Worm (Caenorhabditis elegans): Measurements from ENCODE around the gene clc-22.

The clc-22 gene

ce11 chrII:4000430-4000829, 4.6 kb upstream of the clc-22 start:
- no peak for TF ChIP-seq aly-2 (tag; optimal IDR thresholded peaks at IDR 0.05)
- TF ChIP-seq ztf-1 (GFP tag; conservative IDR thresholded peaks at IDR 0.05), result no peak
- no peak for TF ChIP-seq lsy-2 (tag; optimal IDR thresholded peaks at IDR 0.05)
- TF ChIP-seq lin-13 (GFP tag; optimal IDR thresholded peaks at IDR 0.05), result no peak

ce11 chrII:3999537-3999936, 3.7 kb upstream of the clc-22 start:
- no peak for TF ChIP-seq nhr-10 (tag; optimal IDR thresholded peaks at IDR 0.05)
- TF ChIP-seq ceh-16 (tag; optimal IDR thresholded peaks at IDR 0.05), result no peak
- no peak for TF ChIP-seq snpc-4 (tag; optimal IDR thresholded peaks at IDR 0.05)
- no peak for TF ChIP-seq ztf-4 (tag; optimal IDR thresholded peaks at IDR 0.05)
- no peak for TF ChIP-seq mbf-1 (tag; optimal IDR thresholded peaks at IDR 0.05)
- no peak for TF ChIP-seq ZK546.5 (tag; optimal IDR thresholded peaks at IDR 0.05)
- TF ChIP-seq Y55F3AM.14 (GFP tag; optimal IDR thresholded peaks at IDR 0.05), result no peak
- TF ChIP-seq lin-13 (GFP tag; optimal IDR thresholded peaks at IDR 0.05), result no peak
- no peak for TF ChIP-seq unc-39 (tag; optimal IDR thresholded peaks at IDR 0.05)
- TF ChIP-seq lin-39 (tag; optimal IDR thresholded peaks at IDR 0.05), result no peak
- TF ChIP-seq crh-2 (tag; optimal IDR thresholded peaks at IDR 0.05), result no peak

- TF ChIP-seq unc-55 (GFP tag; optimal IDR thresholded peaks at IDR 0.05) (no peak), lin-11 (tag; optimal IDR thresholded peaks at IDR 0.05) (no peak), skn-1 (tag; optimal IDR thresholded peaks at IDR 0.05) (no peak), ama-1 (optimal IDR thresholded peaks at IDR 0.05) (no peak), nhr-77 (tag; optimal IDR thresholded peaks at IDR 0.05) (no peak), nhr-129 (tag; optimal IDR thresholded peaks at IDR 0.05) (no peak), nhr-23 (tag; optimal IDR thresholded peaks at IDR 0.05) (no peak), lin-39 (tag; optimal IDR thresholded peaks at IDR 0.05) (no peak), nhr-6 (tag; optimal IDR thresholded peaks at IDR 0.05) (no peak), nhr-12 (tag; optimal IDR thresholded peaks at IDR 0.05) (no peak), egl-27 (tag; optimal IDR thresholded peaks at IDR 0.05) (no peak), ztf-11 (tag; optimal IDR thresholded peaks at IDR 0.05) (no peak)
Measured at ce11 chrII:3992660-3993245, 3.1 kb downstream of the clc-22 start, which contains the start of gene Y14H12A.1. TSS of gene Y14H12A.1 (plus strand) at chrII:3993195.

ce11 chrII:3992029-3992428, 3.8 kb downstream of the clc-22 start:
- no peak for TF ChIP-seq F13H6.1 (tag; optimal IDR thresholded peaks at IDR 0.05)
- TF ChIP-seq ceh-82 (tag; optimal IDR thresholded peaks at IDR 0.05), result no peak
- TF ChIP-seq ztf-11 (tag; optimal IDR thresholded peaks at IDR 0.05), result no peak
- TF ChIP-seq fos-1 (tag; optimal IDR thresholded peaks at IDR 0.05), result peak; percentile 61

ce11 chrII:3990706-3991105, 5.2 kb downstream of the clc-22 start:
- TF ChIP-seq fos-1 (tag; optimal IDR thresholded peaks at IDR 0.05) (peak; percentile 81), dmd-4 (tag; optimal IDR thresholded peaks at IDR 0.05) (no peak)

ce11 chrII:3989627-3990367, 6.1 kb downstream of the clc-22 start, which contains the start of gene Y14H12A.2:
TSS of gene Y14H12A.2 (minus strand) at chrII:3989677.
- TF ChIP-seq gmeb-1 (tag; optimal IDR thresholded peaks at IDR 0.05) (peak; percentile 26), ceh-82 (tag; optimal IDR thresholded peaks at IDR 0.05) (no peak), sma-9 (GFP tag; optimal IDR thresholded peaks at IDR 0.05) (peak; percentile 47), sma-9 (tag; optimal IDR thresholded peaks at IDR 0.05) (no peak), mbf-1 (tag; optimal IDR thresholded peaks at IDR 0.05) (no peak), F13H6.1 (tag; optimal IDR thresholded peaks at IDR 0.05) (no peak), fos-1 (tag; optimal IDR thresholded peaks at IDR 0.05) (peak; percentile 78), sma-3 (GFP tag; optimal IDR thresholded peaks at IDR 0.05) (no peak), mdl-1 (tag; optimal IDR thresholded peaks at IDR 0.05) (no peak), unc-55 (GFP tag; optimal IDR thresholded peaks at IDR 0.05) (no peak), mab-5 (tag; optimal IDR thresholded peaks at IDR 0.05) (no peak), crh-2 (tag; optimal IDR thresholded peaks at IDR 0.05) (peak; percentile 24), R02D3.7 (tag; optimal IDR thresholded peaks at IDR 0.05) (no peak)
